Fruit fly (Drosophila melanogaster) whole organism, wandering third instar larva: Measurements from ENCODE around the gene Bgb.

Experiments
- Dfd ChIP-seq: fragments of >200 bp; optimal IDR thresholded peaks from 2 replicates; lab custom pipeline; 2017; ENCODE audit warnings: missing biosample characterization, missing genetic modification characterization
- Hnf4 ChIP-seq: fragments of 200-800 bp; sonication (Bioruptor generic); optimal IDR thresholded peaks from 2 replicates; lab custom pipeline; 2016; ENCODE audit warnings: missing biosample characterization, mild to moderate bottlenecking, missing genetic modification characterization
- Hr78 ChIP-seq: fragments of >200 bp; optimal IDR thresholded peaks from 2 replicates; lab custom pipeline; 2017; ENCODE audit warnings: missing biosample characterization, missing genetic modification characterization
- Mio ChIP-seq: sonication (Bioruptor generic); optimal IDR thresholded peaks from 2 replicates; lab custom pipeline; 2016; ENCODE audit warnings: missing biosample characterization, missing genetic modification characterization
- Myc ChIP-seq: fragments of >200 bp; optimal IDR thresholded peaks from 2 replicates; lab custom pipeline; 2017
- N ChIP-seq: fragments of >200 bp; optimal IDR thresholded peaks from 2 replicates; lab custom pipeline; 2018; ENCODE audit warnings: missing biosample characterization, missing external identifiers, missing genetic modification characterization
- Rel ChIP-seq, 2 experiments: fragments of 200-800 bp; sonication (Bioruptor generic) in 1 of 2; optimal IDR thresholded peaks; 2 replicates in 1 of 2; 3 replicates in 1 of 2; lab custom pipeline; 2016 to 2019; ENCODE audit warnings: mild to moderate bottlenecking in 2 of 2, missing biosample characterization in 2 of 2, missing genetic modification characterization in 2 of 2, moderate library complexity in 1 of 2
- brk ChIP-seq: fragments of 200-800 bp; sonication (Bioruptor generic); optimal IDR thresholded peaks from 2 replicates; lab custom pipeline; 2016; ENCODE audit warnings: missing biosample characterization, mild to moderate bottlenecking, missing genetic modification characterization
- dmrt93B ChIP-seq: fragments of 200-800 bp; sonication (Bioruptor generic); optimal IDR thresholded peaks from 2 replicates; lab custom pipeline; 2018; ENCODE audit warnings: missing biosample characterization, mild to moderate bottlenecking, missing genetic modification characterization
- dsf ChIP-seq: sonication (Bioruptor generic); optimal IDR thresholded peaks from 2 replicates; lab custom pipeline; 2016; ENCODE audit warnings: missing biosample characterization, missing genetic modification characterization, borderline replicate concordance
- fru ChIP-seq: fragments of 200-800 bp; sonication (Bioruptor generic); optimal IDR thresholded peaks from 3 replicates; lab custom pipeline; 2016; ENCODE audit warnings: missing biosample characterization, mild to moderate bottlenecking, missing genetic modification characterization
- lola ChIP-seq: fragments of >200 bp; optimal IDR thresholded peaks from 2 replicates; lab custom pipeline; 2017; ENCODE audit warnings: missing biosample characterization, missing genetic modification characterization
- pan ChIP-seq: fragments of >200 bp; optimal IDR thresholded peaks from 2 replicates; lab custom pipeline; 2017
- rgr ChIP-seq: fragments of 200-800 bp; sonication (Bioruptor generic); optimal IDR thresholded peaks from 3 replicates; lab custom pipeline; 2016; ENCODE audit warnings: missing biosample characterization, mild to moderate bottlenecking, missing genetic modification characterization

dm6 chr3L:1665544-1665943 is 26.0 kb downstream of the Bgb start:
- TF ChIP-seq pan (no peak), N (GFP tag; lab: Kevin White, UChicago) (no peak), Myc (lab: Kevin White, UChicago) (no peak), Dfd (no peak), dsf (GFP tag; lab: Kevin White, UChicago) (no peak), rgr (no peak), Hr78 (GFP tag; lab: Kevin White, UChicago) (no peak), lola (no peak), Hnf4 (GFP tag; lab: Kevin White, UChicago) (no peak), Mio (no peak), brk (GFP tag; lab: Kevin White, UChicago) (no peak), dmrt93B (no peak), fru (no peak), Rel (GFP tag; optimal IDR thresholded peaks at IDR 0.05; lab: Kevin White, UChicago) (no peak), Rel (tag; optimal IDR thresholded peaks at IDR 0.05; lab: Kevin White, UChicago) (no peak)
